Worm (Caenorhabditis elegans) whole organism, L4 larva: Measurements from ENCODE around the gene thn-2.
A peak's percentile ranks its signal among the peaks of the same experiment; 100 is the strongest.

ENCODE experiments used
- F44E2.7 ChIP-seq: fragments of 200-800 bp; sonication (Bioruptor generic); IDR thresholded peaks from 2 replicates; pipeline ENCODE4 v2.1.2; 2022; ENCODE audit warnings: missing genetic modification characterization, missing compliant biosample characterization
- T20F7.1 ChIP-seq: fragments of 200-800 bp; sonication (Bioruptor generic); optimal IDR thresholded peaks from 2 replicates; lab custom pipeline; 2018; ENCODE audit warnings: mild to moderate bottlenecking, missing genetic modification characterization, missing compliant biosample characterization
- Y105C5A.15 ChIP-seq: fragments of 200-800 bp; sonication (Bioruptor generic); IDR thresholded peaks from 2 replicates; pipeline ENCODE4 v1.3.6; 2022; ENCODE audit warnings: missing genetic modification characterization, missing compliant biosample characterization
- aha-1 ChIP-seq: fragments of 150-350 bp; peaks from one replicate; lab custom pipeline; 2014; ENCODE audit warnings: missing biosample characterization, missing genetic modification characterization
- aly-2 ChIP-seq: sonication (generic microtip); optimal IDR thresholded peaks from 2 replicates; lab custom pipeline; 2018; ENCODE audit warnings: missing biosample characterization, missing genetic modification characterization
- ama-1 ChIP-seq: fragments of 150-350 bp; optimal IDR thresholded peaks from 2 replicates; lab custom pipeline; 2014; ENCODE audit warnings: inconsistent platforms, mixed read lengths
- ceh-32 ChIP-seq: sonication (generic microtip); optimal IDR thresholded peaks from 2 replicates; lab custom pipeline; 2016; ENCODE audit warnings: mild to moderate bottlenecking, missing genetic modification characterization, missing compliant biosample characterization; ENCODE audit not compliant: poor library complexity
- ceh-62 ChIP-seq: sonication (generic microtip); optimal IDR thresholded peaks from 2 replicates; lab custom pipeline; 2017; ENCODE audit warnings: missing biosample characterization, missing genetic modification characterization
- ceh-82 ChIP-seq: sonication (generic microtip); optimal IDR thresholded peaks from 2 replicates; lab custom pipeline; 2017; ENCODE audit warnings: missing biosample characterization, missing genetic modification characterization
- cey-2 ChIP-seq: sonication (generic microtip); optimal IDR thresholded peaks from 3 replicates; lab custom pipeline; 2017; ENCODE audit warnings: missing genetic modification characterization, mild to moderate bottlenecking, missing compliant biosample characterization, antibody characterized with exemption, borderline replicate concordance; ENCODE audit not compliant: insufficient read depth
- daf-16 ChIP-seq, 3 experiments: sonication (generic microtip); optimal IDR thresholded peaks; 2 replicates each; lab custom pipeline; 2016 to 2017; ENCODE audit warnings: missing genetic modification characterization in 3 of 3, missing genetic modification reagents in 3 of 3, mild to moderate bottlenecking in 2 of 3, missing compliant biosample characterization in 2 of 3, missing biosample characterization in 1 of 3, moderate library complexity in 1 of 3
- dmd-6 ChIP-seq: fragments of 200-800 bp; sonication (Bioruptor generic); IDR thresholded peaks from 2 replicates; pipeline ENCODE4 v1.3.6; 2022; ENCODE audit warnings: missing genetic modification reagents, missing genetic modification characterization, missing compliant biosample characterization
- dmd-9 ChIP-seq: fragments of 200-800 bp; sonication (Bioruptor generic); IDR thresholded peaks from 2 replicates; pipeline ENCODE4 v1.3.6; 2022; ENCODE audit warnings: missing genetic modification reagents, missing genetic modification characterization, missing compliant biosample characterization
- dve-1 ChIP-seq: sonication (generic microtip); optimal IDR thresholded peaks from 2 replicates; lab custom pipeline; 2017; ENCODE audit warnings: antibody characterized with exemption, mild to moderate bottlenecking, missing genetic modification characterization, missing compliant biosample characterization; ENCODE audit not compliant: insufficient read depth
- fkh-10 ChIP-seq: fragments of 150-350 bp; optimal IDR thresholded peaks from 2 replicates; lab custom pipeline; 2014; ENCODE audit warnings: missing biosample characterization, missing genetic modification reagents, missing genetic modification characterization
- hif-1 ChIP-seq, 2 experiments: sonication (generic microtip); optimal IDR thresholded peaks; 2 replicates each; lab custom pipeline; 2016 to 2017; ENCODE audit warnings: missing compliant biosample characterization in 2 of 2, missing genetic modification characterization in 2 of 2, missing genetic modification reagents in 2 of 2, missing genotype in 2 of 2, mild to moderate bottlenecking in 1 of 2
- hlh-11 ChIP-seq: fragments of 200-800 bp; sonication (Bioruptor generic); optimal IDR thresholded peaks from 2 replicates; lab custom pipeline; 2018; ENCODE audit warnings: mild to moderate bottlenecking, missing genetic modification characterization, missing compliant biosample characterization
- hlh-30 ChIP-seq: sonication (generic microtip); optimal IDR thresholded peaks from 2 replicates; lab custom pipeline; 2017; ENCODE audit warnings: antibody characterized with exemption, mild to moderate bottlenecking, missing genetic modification characterization, missing compliant biosample characterization; ENCODE audit not compliant: insufficient read depth
- hmg-1.1 ChIP-seq: fragments of 200-800 bp; sonication (Bioruptor generic); IDR thresholded peaks from 2 replicates; pipeline ENCODE4 v1.3.6; 2022; ENCODE audit warnings: missing genetic modification reagents, missing genetic modification characterization, missing compliant biosample characterization
- lim-7 ChIP-seq: fragments of 200-800 bp; sonication (Bioruptor generic); IDR thresholded peaks from 2 replicates; pipeline ENCODE4 v1.3.6; 2022; ENCODE audit warnings: missing genetic modification characterization, missing compliant biosample characterization
- lin-13 ChIP-seq: fragments of 150-350 bp; optimal IDR thresholded peaks from 2 replicates; lab custom pipeline; 2014; ENCODE audit warnings: missing biosample characterization, missing genetic modification reagents, missing genetic modification characterization
- lin-15B ChIP-seq: fragments of 150-350 bp; sonication (generic microtip); optimal IDR thresholded peaks from 3 replicates; lab custom pipeline; 2014; ENCODE audit warnings: missing biosample characterization, missing genetic modification characterization
- lin-38 ChIP-seq: fragments of 200-800 bp; sonication (Bioruptor generic); IDR thresholded peaks from 2 replicates; pipeline ENCODE4 v1.3.6; 2022; ENCODE audit warnings: missing genetic modification reagents, missing genetic modification characterization, missing compliant biosample characterization
- madf-9 ChIP-seq: fragments of 200-800 bp; sonication (Bioruptor generic); conservative IDR thresholded peaks from 2 replicates; pipeline ENCODE4 v1.3.6; 2022; ENCODE audit warnings: missing genetic modification reagents, missing genetic modification characterization, missing compliant biosample characterization
- mxl-3 ChIP-seq: fragments of 200-800 bp; sonication (Bioruptor generic); optimal IDR thresholded peaks from 2 replicates; lab custom pipeline; 2018; ENCODE audit warnings: mild to moderate bottlenecking, missing genetic modification characterization, missing compliant biosample characterization
- nhr-102 ChIP-seq: sonication (generic microtip); optimal IDR thresholded peaks from 2 replicates; lab custom pipeline; 2016; ENCODE audit warnings: mild to moderate bottlenecking, missing genetic modification characterization, moderate library complexity, missing compliant biosample characterization
- nhr-237 ChIP-seq: sonication (generic microtip); optimal IDR thresholded peaks from 2 replicates; lab custom pipeline; 2017; ENCODE audit warnings: missing biosample characterization, missing genetic modification characterization
- nhr-28 ChIP-seq: fragments of 150-350 bp; optimal IDR thresholded peaks from 2 replicates; lab custom pipeline; 2014; ENCODE audit warnings: missing biosample characterization, missing genetic modification characterization
- nhr-6 ChIP-seq: fragments of 150-350 bp; optimal IDR thresholded peaks from 2 replicates; lab custom pipeline; 2014; ENCODE audit warnings: missing biosample characterization, missing genetic modification characterization
- nhr-76 ChIP-seq: fragments of 150-350 bp; optimal IDR thresholded peaks from 2 replicates; lab custom pipeline; 2014; ENCODE audit warnings: missing biosample characterization, missing genetic modification characterization
- php-3 ChIP-seq: fragments of 200-800 bp; sonication (Bioruptor generic); IDR thresholded peaks from 2 replicates; pipeline ENCODE4 v1.3.6; 2022; ENCODE audit warnings: missing genetic modification reagents, missing genetic modification characterization, missing compliant biosample characterization
- pqm-1 ChIP-seq: sonication (generic microtip); optimal IDR thresholded peaks from 2 replicates; lab custom pipeline; 2017; ENCODE audit warnings: missing biosample characterization, missing genetic modification characterization
- saeg-2 ChIP-seq: fragments of 200-800 bp; sonication (Bioruptor generic); IDR thresholded peaks from 2 replicates; pipeline ENCODE4 v1.3.6; 2022; ENCODE audit warnings: missing genetic modification reagents, missing genetic modification characterization, missing compliant biosample characterization
- sdz-12 ChIP-seq: fragments of 200-800 bp; sonication (Bioruptor generic); optimal IDR thresholded peaks from 2 replicates; lab custom pipeline; 2018; ENCODE audit warnings: mild to moderate bottlenecking, missing genetic modification characterization, missing compliant biosample characterization
- skn-1 ChIP-seq: fragments of 150-350 bp; optimal IDR thresholded peaks from 2 replicates; lab custom pipeline; 2014; ENCODE audit warnings: missing biosample characterization, missing genetic modification characterization
- snpc-4 ChIP-seq: fragments of 150-350 bp; optimal IDR thresholded peaks from 2 replicates; lab custom pipeline; 2014; ENCODE audit warnings: missing biosample characterization, missing genetic modification characterization
- unc-130 ChIP-seq: sonication (generic microtip); optimal IDR thresholded peaks from 2 replicates; lab custom pipeline; 2016; ENCODE audit warnings: missing genetic modification reagents, missing genetic modification characterization, missing compliant biosample characterization
- unc-62 ChIP-seq, 3 experiments: fragments of 150-350 bp in 1 of 3; sonication (generic microtip); optimal IDR thresholded peaks in 2 of 3; peaks in 1 of 3; 1 replicate in 1 of 3; 2 replicates in 2 of 3; lab custom pipeline; 2014 to 2017; ENCODE audit warnings: missing biosample characterization in 3 of 3, missing genetic modification characterization in 3 of 3, missing genetic modification reagents in 3 of 3, missing genotype in 1 of 3
- zfp-2 ChIP-seq: sonication (generic microtip); optimal IDR thresholded peaks from 2 replicates; lab custom pipeline; 2016; ENCODE audit warnings: mild to moderate bottlenecking, missing genetic modification characterization, missing compliant biosample characterization
- zip-2 ChIP-seq: fragments of 150-350 bp; optimal IDR thresholded peaks from 2 replicates; lab custom pipeline; 2014; ENCODE audit warnings: missing biosample characterization, missing genetic modification characterization
- ztf-7 ChIP-seq: fragments of 150-350 bp; optimal IDR thresholded peaks from 2 replicates; lab custom pipeline; 2014; ENCODE audit warnings: missing biosample characterization, missing genetic modification characterization

The thn-2 gene

DNA sequence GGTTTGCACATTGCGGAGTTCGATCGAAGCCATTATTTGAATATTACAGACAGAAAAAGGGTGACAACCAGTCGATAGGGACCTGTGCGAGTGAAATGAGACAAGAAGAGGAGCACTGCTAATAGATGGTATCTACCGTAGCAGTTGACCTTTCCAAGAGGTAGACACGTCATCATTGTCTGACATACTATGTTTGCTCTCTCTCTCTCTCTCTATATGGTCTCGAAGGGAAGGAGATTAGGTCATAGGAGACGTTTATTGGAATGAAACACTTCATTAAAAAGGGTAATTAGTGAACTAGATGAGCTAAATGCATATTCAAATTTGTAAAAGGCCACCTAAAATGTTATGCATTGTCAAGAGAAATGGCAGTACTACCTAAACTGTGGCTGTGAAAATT is 6.9 kb upstream of the thn-2 start, which contains the start of gene atz-1:
Gene atz-1, minus strand, starts transcription at position 101 of the 400 bp plus-strand sequence.
- TF ChIP-seq nhr-237 = no peak
- TF ChIP-seq unc-62 (GFP tag; optimal IDR thresholded peaks at IDR 0.05 in 1 of 2; lab: Kevin White, UChicago) = peak in 1 of 2 experiments; percentile 55
- TF ChIP-seq unc-62 (tag; optimal IDR thresholded peaks at IDR 0.05; lab: Kevin White, UChicago) = no peak

ce11 chrIV:12378919-12379318 is 4.1 kb upstream of the thn-2 start:
- no peak for TF ChIP-seq zfp-2
- no peak for TF ChIP-seq nhr-237
- peak; percentile 75 for TF ChIP-seq pqm-1
- no peak for TF ChIP-seq ceh-62
- no peak for TF ChIP-seq zip-2 (tag; lab: Kevin White, UChicago)
- TF ChIP-seq mxl-3 (GFP tag; lab: Kevin White, UChicago) = no peak
- no peak for TF ChIP-seq unc-62 (GFP tag; optimal IDR thresholded peaks at IDR 0.05 in 1 of 2; lab: Kevin White, UChicago)
- no peak for TF ChIP-seq unc-62 (tag; optimal IDR thresholded peaks at IDR 0.05; lab: Kevin White, UChicago)
- no peak for TF ChIP-seq saeg-2 (GFP tag; lab: Robert Waterston, UW)
- peak; percentile 43 for TF ChIP-seq hlh-11 (tag; lab: Kevin White, UChicago)
- no peak for TF ChIP-seq F44E2.7
- TF ChIP-seq aly-2 (tag; lab: Kevin White, UChicago) = no peak
- TF ChIP-seq aha-1 = peak; percentile 48
- peak; percentile 28 for TF ChIP-seq nhr-28 (tag; lab: Kevin White, UChicago)
- TF ChIP-seq ceh-32 (tag; lab: Kevin White, UChicago) = no peak
- TF ChIP-seq lin-13 (GFP tag; lab: Kevin White, UChicago) = no peak
- no peak for TF ChIP-seq daf-16 (GFP tag; optimal IDR thresholded peaks at IDR 0.05; lab: Kevin White, UChicago)
- peak; percentile 11 for TF ChIP-seq daf-16 (tag; optimal IDR thresholded peaks at IDR 0.05; lab: Kevin White, UChicago)
- TF ChIP-seq madf-9 (GFP tag; lab: Robert Waterston, UW) = no peak
- TF ChIP-seq dve-1 (tag; lab: Kevin White, UChicago) = peak; percentile 50
- no peak for TF ChIP-seq hlh-30 (tag; lab: Kevin White, UChicago)
- TF ChIP-seq lin-15B (tag; lab: Kevin White, UChicago) = no peak
- no peak for TF ChIP-seq T20F7.1 (GFP tag; lab: Kevin White, UChicago)
- no peak for TF ChIP-seq ztf-7 (tag; lab: Kevin White, UChicago)
- TF ChIP-seq sdz-12 = no peak
- TF ChIP-seq lim-7 = no peak
- no peak for TF ChIP-seq lin-38 (GFP tag; lab: Robert Waterston, UW)
- no peak for TF ChIP-seq ceh-82
- TF ChIP-seq fkh-10 (GFP tag; lab: Kevin White, UChicago) = no peak
- no peak for TF ChIP-seq unc-130
- peak; percentile 58 for TF ChIP-seq dmd-6 (GFP tag; lab: Robert Waterston, UW)
- TF ChIP-seq php-3 = peak; percentile 52; the same call in 1 of the 2 replicates
- no peak for TF ChIP-seq snpc-4 (tag; lab: Kevin White, UChicago)
- TF ChIP-seq nhr-76 (tag; lab: Kevin White, UChicago) = no peak
- no peak for TF ChIP-seq hif-1 (tag; optimal IDR thresholded peaks at IDR 0.05; lab: Kevin White, UChicago)
- no peak for TF ChIP-seq hmg-1.1 (GFP tag; lab: Robert Waterston, UW)
- TF ChIP-seq nhr-6 (tag; lab: Kevin White, UChicago) = no peak
- no peak for TF ChIP-seq dmd-9 (GFP tag; lab: Robert Waterston, UW)

ce11 chrIV:12379784-12380183 is 3.2 kb upstream of the thn-2 start, which contains the start of gene thn-1:
Gene thn-1 (plus strand): TSS chrIV:12380084.
- no peak for TF ChIP-seq nhr-102 (tag; lab: Kevin White, UChicago)
- no peak for TF ChIP-seq cey-2 (tag; lab: Kevin White, UChicago)
- no peak for TF ChIP-seq ama-1 (lab: Kevin White, UChicago)
- no peak for TF ChIP-seq Y105C5A.15 (GFP tag; lab: Robert Waterston, UW)
- TF ChIP-seq nhr-28 (tag; lab: Kevin White, UChicago) = no peak
- TF ChIP-seq skn-1 (tag; lab: Kevin White, UChicago) = no peak
